Worm (Caenorhabditis elegans): Measurements from ENCODE around the gene csn-5.
A peak's percentile ranks its signal among the peaks of the same experiment; 100 is the strongest.

The csn-5 gene

ce11 chrIV:5654693-5655092, 5.4 kb downstream of the csn-5 start:
- TF ChIP-seq cog-1 (tag; optimal IDR thresholded peaks at IDR 0.05), result no peak
- TF ChIP-seq tab-1 (GFP tag; IDR thresholded peaks at IDR 0.05), result no peak
- no peak for TF ChIP-seq ref-1 (GFP tag; conservative IDR thresholded peaks at IDR 0.05)
- TF ChIP-seq T22C8.4 (GFP tag; IDR thresholded peaks at IDR 0.05), result no peak
- no peak for TF ChIP-seq flt-1 (GFP tag; IDR thresholded peaks at IDR 0.05)
- no peak for TF ChIP-seq ztf-23 (GFP tag; IDR thresholded peaks at IDR 0.05)
- no peak for TF ChIP-seq klf-2 (GFP tag; conservative IDR thresholded peaks at IDR 0.05)
- no peak for TF ChIP-seq ztf-29 (GFP tag; IDR thresholded peaks at IDR 0.05)
- no peak for TF ChIP-seq med-1 (GFP tag; optimal IDR thresholded peaks at IDR 0.05; ENCODE audit: insufficient read depth)

- TF ChIP-seq med-1 (GFP tag; optimal IDR thresholded peaks at IDR 0.05; ENCODE audit: insufficient read depth) (no peak), tab-1 (GFP tag; IDR thresholded peaks at IDR 0.05) (no peak), flt-1 (GFP tag; IDR thresholded peaks at IDR 0.05) (no peak), cog-1 (tag; optimal IDR thresholded peaks at IDR 0.05) (no peak), ztf-29 (GFP tag; IDR thresholded peaks at IDR 0.05) (no peak), klf-2 (GFP tag; conservative IDR thresholded peaks at IDR 0.05) (no peak), ztf-23 (GFP tag; IDR thresholded peaks at IDR 0.05) (no peak), ref-1 (GFP tag; conservative IDR thresholded peaks at IDR 0.05) (no peak), T22C8.4 (GFP tag; IDR thresholded peaks at IDR 0.05) (no peak)
Observed at ce11 chrIV:5655966-5656389, 6.6 kb downstream of the csn-5 start.

ce11 chrIV:5657126-5657666, 7.9 kb downstream of the csn-5 start:
- TF ChIP-seq cog-1 (tag; optimal IDR thresholded peaks at IDR 0.05), result peak; percentile 26
- no peak for TF ChIP-seq ref-1 (GFP tag; conservative IDR thresholded peaks at IDR 0.05)
- TF ChIP-seq med-1 (GFP tag; optimal IDR thresholded peaks at IDR 0.05; ENCODE audit: insufficient read depth), result no peak
- TF ChIP-seq tab-1 (GFP tag; IDR thresholded peaks at IDR 0.05), result no peak
- no peak for TF ChIP-seq ztf-23 (GFP tag; IDR thresholded peaks at IDR 0.05)
- TF ChIP-seq T22C8.4 (GFP tag; IDR thresholded peaks at IDR 0.05), result no peak
- no peak for TF ChIP-seq klf-2 (GFP tag; conservative IDR thresholded peaks at IDR 0.05)

- TF ChIP-seq ztf-29 (GFP tag; IDR thresholded peaks at IDR 0.05) (no peak), med-1 (GFP tag; optimal IDR thresholded peaks at IDR 0.05; ENCODE audit: insufficient read depth) (no peak), ref-1 (GFP tag; conservative IDR thresholded peaks at IDR 0.05) (no peak), cog-1 (tag; optimal IDR thresholded peaks at IDR 0.05) (no peak), tab-1 (GFP tag; IDR thresholded peaks at IDR 0.05) (no peak), flt-1 (GFP tag; IDR thresholded peaks at IDR 0.05) (no peak), ztf-23 (GFP tag; IDR thresholded peaks at IDR 0.05) (no peak), T22C8.4 (GFP tag; IDR thresholded peaks at IDR 0.05) (no peak), klf-2 (GFP tag; conservative IDR thresholded peaks at IDR 0.05) (no peak)
Observed at ce11 chrIV:5658225-5658624, 8.9 kb downstream of the csn-5 start.

- no peak for TF ChIP-seq cog-1 (tag; optimal IDR thresholded peaks at IDR 0.05)
Observed at ce11 chrIV:5658897-5659296, 9.6 kb downstream of the csn-5 start.

ce11 chrIV:5659461-5659860, 10.1 kb downstream of the csn-5 start:
- no peak for TF ChIP-seq cog-1 (tag; optimal IDR thresholded peaks at IDR 0.05)
- TF ChIP-seq flt-1 (GFP tag; IDR thresholded peaks at IDR 0.05), result no peak
- TF ChIP-seq klf-2 (GFP tag; conservative IDR thresholded peaks at IDR 0.05), result no peak
- no peak for TF ChIP-seq ztf-23 (GFP tag; IDR thresholded peaks at IDR 0.05)
- TF ChIP-seq ref-1 (GFP tag; conservative IDR thresholded peaks at IDR 0.05), result no peak
- TF ChIP-seq T22C8.4 (GFP tag; IDR thresholded peaks at IDR 0.05), result no peak
- TF ChIP-seq tab-1 (GFP tag; IDR thresholded peaks at IDR 0.05), result no peak
- TF ChIP-seq med-1 (GFP tag; optimal IDR thresholded peaks at IDR 0.05; ENCODE audit: insufficient read depth), result no peak
- no peak for TF ChIP-seq ztf-29 (GFP tag; IDR thresholded peaks at IDR 0.05)

- TF ChIP-seq flt-1 (GFP tag; IDR thresholded peaks at IDR 0.05) (no peak), med-1 (GFP tag; optimal IDR thresholded peaks at IDR 0.05; ENCODE audit: insufficient read depth) (no peak), ztf-29 (GFP tag; IDR thresholded peaks at IDR 0.05) (no peak), cog-1 (tag; optimal IDR thresholded peaks at IDR 0.05) (no peak), tab-1 (GFP tag; IDR thresholded peaks at IDR 0.05) (no peak)
Observed at ce11 chrIV:5660239-5660638, 10.9 kb downstream of the csn-5 start, which contains the start of gene skn-1. Gene skn-1 (minus strand): TSS chrIV:5660384.

- TF ChIP-seq tab-1 (GFP tag; IDR thresholded peaks at IDR 0.05), result no peak
- TF ChIP-seq cog-1 (tag; optimal IDR thresholded peaks at IDR 0.05), result no peak
- no peak for TF ChIP-seq ref-1 (GFP tag; conservative IDR thresholded peaks at IDR 0.05)
- TF ChIP-seq ztf-29 (GFP tag; IDR thresholded peaks at IDR 0.05), result no peak
- no peak for TF ChIP-seq flt-1 (GFP tag; IDR thresholded peaks at IDR 0.05)
- no peak for TF ChIP-seq klf-2 (GFP tag; conservative IDR thresholded peaks at IDR 0.05)
- TF ChIP-seq med-1 (GFP tag; optimal IDR thresholded peaks at IDR 0.05; ENCODE audit: insufficient read depth), result no peak
- TF ChIP-seq T22C8.4 (GFP tag; IDR thresholded peaks at IDR 0.05), result no peak
- TF ChIP-seq ztf-23 (GFP tag; IDR thresholded peaks at IDR 0.05), result no peak
Observed at ce11 chrIV:5662073-5662472, 12.7 kb downstream of the csn-5 start.

ce11 chrIV:5662886-5663285, 13.6 kb downstream of the csn-5 start:
- no peak for TF ChIP-seq flt-1 (GFP tag; IDR thresholded peaks at IDR 0.05)
- TF ChIP-seq ref-1 (GFP tag; conservative IDR thresholded peaks at IDR 0.05), result no peak
- TF ChIP-seq tab-1 (GFP tag; IDR thresholded peaks at IDR 0.05), result no peak
- TF ChIP-seq ztf-29 (GFP tag; IDR thresholded peaks at IDR 0.05), result no peak
- TF ChIP-seq med-1 (GFP tag; optimal IDR thresholded peaks at IDR 0.05; ENCODE audit: insufficient read depth), result no peak
- TF ChIP-seq cog-1 (tag; optimal IDR thresholded peaks at IDR 0.05), result no peak
- TF ChIP-seq T22C8.4 (GFP tag; IDR thresholded peaks at IDR 0.05), result no peak
- no peak for TF ChIP-seq ztf-23 (GFP tag; IDR thresholded peaks at IDR 0.05)
- no peak for TF ChIP-seq klf-2 (GFP tag; conservative IDR thresholded peaks at IDR 0.05)

- no peak for TF ChIP-seq flt-1 (GFP tag; IDR thresholded peaks at IDR 0.05)
- TF ChIP-seq tab-1 (GFP tag; IDR thresholded peaks at IDR 0.05), result no peak
- TF ChIP-seq T22C8.4 (GFP tag; IDR thresholded peaks at IDR 0.05), result no peak
- TF ChIP-seq cog-1 (tag; optimal IDR thresholded peaks at IDR 0.05), result no peak
- TF ChIP-seq med-1 (GFP tag; optimal IDR thresholded peaks at IDR 0.05; ENCODE audit: insufficient read depth), result no peak
- TF ChIP-seq ref-1 (GFP tag; conservative IDR thresholded peaks at IDR 0.05), result no peak
- TF ChIP-seq ztf-29 (GFP tag; IDR thresholded peaks at IDR 0.05), result no peak
- TF ChIP-seq ztf-23 (GFP tag; IDR thresholded peaks at IDR 0.05), result no peak
- TF ChIP-seq klf-2 (GFP tag; conservative IDR thresholded peaks at IDR 0.05), result no peak
Observed at ce11 chrIV:5664375-5665004, 15.2 kb downstream of the csn-5 start, which contains the start of gene bec-1. Gene bec-1 (minus strand): TSS chrIV:5664425.

Data from whole organism, midembryonic.